Fruit fly (Drosophila melanogaster) whole organism, pupa: ENCODE measurements around the gene CG46281.

Source experiments
- CG12605 ChIP-seq: fragments of 200-800 bp; sonication (Bioruptor generic); IDR thresholded peaks from 2 replicates; pipeline ENCODE4 v1.3.6; 2022; ENCODE audit warnings: missing biosample characterization, missing genetic modification characterization
- CG13204 ChIP-seq: fragments of 200-800 bp; sonication (Bioruptor generic); optimal IDR thresholded peaks from 2 replicates; lab custom pipeline; 2018; ENCODE audit warnings: missing biosample characterization, mild to moderate bottlenecking, missing genetic modification characterization, moderate library complexity
- CG17806 ChIP-seq: fragments of 200-800 bp; sonication (Bioruptor generic); optimal IDR thresholded peaks from 2 replicates; lab custom pipeline; 2018; ENCODE audit warnings: missing biosample characterization, mild to moderate bottlenecking, missing genetic modification characterization, moderate library complexity
- CG32121 ChIP-seq: fragments of 200-800 bp; sonication (Bioruptor generic); IDR thresholded peaks from 2 replicates; pipeline ENCODE4 v1.3.6; 2022; ENCODE audit warnings: missing biosample characterization, missing genetic modification characterization
- CG4496 ChIP-seq: fragments of 200-800 bp; sonication (Bioruptor generic); IDR thresholded peaks from 3 replicates; pipeline ENCODE4 v1.3.6; 2022; ENCODE audit warnings: missing biosample characterization, missing genetic modification characterization
- CG8159 ChIP-seq: fragments of 200-800 bp; sonication (Bioruptor generic); optimal IDR thresholded peaks from 3 replicates; lab custom pipeline; 2018; ENCODE audit warnings: missing biosample characterization, mild to moderate bottlenecking, missing genetic modification characterization, moderate library complexity
- CG8301 ChIP-seq: fragments of 200-800 bp; sonication (Bioruptor generic); optimal IDR thresholded peaks from 2 replicates; lab custom pipeline; 2018; ENCODE audit warnings: missing biosample characterization, mild to moderate bottlenecking, missing genetic modification characterization
- D1 ChIP-seq: fragments of 200-800 bp; sonication (Bioruptor generic); optimal IDR thresholded peaks from 2 replicates; lab custom pipeline; 2018; ENCODE audit warnings: missing biosample characterization, mild to moderate bottlenecking, missing genetic modification characterization, moderate library complexity
- EcR ChIP-seq: fragments of 200-800 bp; sonication (Bioruptor generic); optimal IDR thresholded peaks from 3 replicates; lab custom pipeline; 2019; ENCODE audit warnings: missing biosample characterization, missing genetic modification characterization, mild to moderate bottlenecking, moderate library complexity, missing genetic modification reagents
- Pif1B ChIP-seq: fragments of 200-800 bp; sonication (Bioruptor generic); optimal IDR thresholded peaks from 3 replicates; lab custom pipeline; 2016; ENCODE audit warnings: missing biosample characterization, missing genetic modification characterization
- Snoo ChIP-seq: fragments of 200-800 bp; sonication (Bioruptor generic); optimal IDR thresholded peaks from 3 replicates; lab custom pipeline; 2017; ENCODE audit warnings: missing biosample characterization, mild to moderate bottlenecking, missing genetic modification characterization, inconsistent platforms
- gl ChIP-seq: fragments of 200-800 bp; sonication (Bioruptor generic); optimal IDR thresholded peaks from 2 replicates; lab custom pipeline; 2018; ENCODE audit warnings: missing biosample characterization, mild to moderate bottlenecking, missing genetic modification characterization
- rn ChIP-seq: fragments of 200-800 bp; sonication (Bioruptor generic); IDR thresholded peaks from 2 replicates; pipeline ENCODE4 v1.3.6; 2022; ENCODE audit warnings: missing biosample characterization, missing genetic modification characterization

dm6 chr3R:12980628-12981219 is 49.4 kb downstream of the CG46281 start, which contains the start of gene Paip2:
- no peak for TF ChIP-seq CG32121
- no peak for TF ChIP-seq CG8301
- no peak for TF ChIP-seq D1 (tag; lab: Kevin White, UChicago)
- TF ChIP-seq Pif1B (GFP tag; lab: Kevin White, UChicago), result no peak
- TF ChIP-seq rn (GFP tag; lab: Robert Waterston, UW), result no peak
- TF ChIP-seq CG17806 (tag; lab: Kevin White, UChicago), result no peak
- no peak for TF ChIP-seq CG8159 (tag; lab: Kevin White, UChicago)
- TF ChIP-seq CG13204 (GFP tag; lab: Kevin White, UChicago), result no peak
- 0 out of 3 replicates have a peak, but pooled peaks have one; percentile 28 for TF ChIP-seq CG4496
- no peak for TF ChIP-seq CG12605 (GFP tag; lab: Robert Waterston, UW)
- no peak for TF ChIP-seq EcR
- no peak for TF ChIP-seq gl (tag; lab: Kevin White, UChicago)
- TF ChIP-seq Snoo (tag; lab: Kevin White, UChicago), result no peak
